Fruit fly (Drosophila melanogaster) S2 (cell line): Measurements from ENCODE around the gene CG17930.

ENCODE experiments used
- CG8478 ChIP-seq: fragments of >200 bp; optimal IDR thresholded peaks from 2 replicates; lab custom pipeline; 2018
- CTCF ChIP-seq, 2 experiments: fragments of >200 bp; optimal IDR thresholded peaks; 2 replicates each; lab custom pipeline; 2018

DNA sequence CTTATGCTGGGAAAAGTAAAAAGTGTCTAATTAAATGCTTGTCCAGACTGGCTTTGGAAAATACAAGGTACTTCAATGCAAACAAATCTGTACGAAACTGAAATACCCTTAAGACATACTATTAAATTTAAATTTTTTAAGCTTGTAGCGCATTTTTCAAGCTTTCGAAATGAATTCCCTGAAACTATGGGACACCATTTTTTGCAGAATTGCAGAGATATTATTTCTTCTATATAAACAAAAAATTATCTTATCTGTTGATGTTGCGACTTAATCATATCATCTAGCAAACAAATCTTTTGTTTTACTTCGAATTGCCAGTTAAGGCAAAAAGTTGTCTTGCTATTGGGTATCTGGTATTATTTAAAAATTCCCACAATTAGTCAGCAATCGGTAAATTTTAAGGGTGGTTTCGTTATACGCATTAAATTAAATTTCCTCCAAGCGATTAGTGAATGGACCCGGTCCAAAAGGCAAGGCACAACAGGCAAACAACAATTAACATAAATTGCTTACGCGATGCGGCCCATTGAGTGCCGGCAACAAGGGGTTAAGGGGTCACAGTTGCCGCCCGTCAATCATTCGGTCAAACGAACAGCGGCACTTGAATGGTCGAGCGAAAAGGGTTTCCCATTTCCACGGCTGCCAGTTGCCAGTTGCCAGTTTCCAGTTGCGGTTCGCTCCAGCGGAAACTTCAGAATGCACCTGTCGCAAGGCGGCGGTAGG, 8.8 kb downstream of the CG17930 start:
- TF ChIP-seq CG8478 (lab: Kevin White, UChicago): no peak
- TF ChIP-seq CTCF (optimal IDR thresholded peaks at IDR 0.05; lab: Kevin White, UChicago): no peak
